Comparison of ENCODE assay signal across 3 fruit fly cellular contexts in genomic region chrX:7892539-7892899, dm6.
A peak's percentile ranks its signal among the peaks of the same experiment; 100 is the strongest.
TF ChIP-seq lines count a peak whose summit lies in the region.

No protein-coding gene starts in this region.

TF ChIP-seq in whole organism, embryonic, 481 proteins besides CTCF, POLR2A, EP300 and RAD21 (continued from another document and continues in another):
- TF ChIP-seq pho (GFP tag; optimal IDR thresholded peaks at IDR 0.05; lab: Kevin White, UChicago) (no peak), sens (GFP tag; lab: Kevin White, UChicago) (peak; percentile 81), CG4404 (GFP tag; IDR thresholded peaks at IDR 0.05; lab: Robert Waterston, UW) (peak; percentile 62), bsh (GFP tag; optimal IDR thresholded peaks at IDR 0.05; lab: Kevin White, UChicago) (peak; percentile 15 to 23), CG13775 (GFP tag; optimal IDR thresholded peaks at IDR 0.05; lab: Kevin White, UChicago) (peak; percentile 5), lilli (GFP tag; optimal IDR thresholded peaks at IDR 0.05; lab: Kevin White, UChicago) (peak; percentile 12), CG15696 (tag; optimal IDR thresholded peaks at IDR 0.05; lab: Kevin White, UChicago) (peak; percentile 77), lola (GFP tag; optimal IDR thresholded peaks at IDR 0.05; lab: Kevin White, UChicago) (peak in 1 of 3 experiments; percentile 47), CG9609 (GFP tag; optimal IDR thresholded peaks at IDR 0.05; lab: Kevin White, UChicago) (no peak), D19A (tag; optimal IDR thresholded peaks at IDR 0.05; lab: Kevin White, UChicago) (peak; percentile 56), CG18262 (tag; optimal IDR thresholded peaks at IDR 0.05; lab: Kevin White, UChicago) (peak; percentile 25), E2f2 (GFP tag; IDR thresholded peaks at IDR 0.05; lab: Robert Waterston, UW) (no peak), phol (tag; optimal IDR thresholded peaks at IDR 0.05; lab: Kevin White, UChicago) (peak; percentile 23), CG10979 (tag; optimal IDR thresholded peaks at IDR 0.05; lab: Kevin White, UChicago) (peak; percentile 48), CG12391 (tag; optimal IDR thresholded peaks at IDR 0.05; lab: Kevin White, UChicago) (peak; percentile 30), Bgb (GFP tag; IDR thresholded peaks at IDR 0.05; lab: Robert Waterston, UW; ENCODE audit: partially characterized antibody) (no peak), dmrt11E (tag; optimal IDR thresholded peaks at IDR 0.05; lab: Kevin White, UChicago) (peak; percentile 53), nmo (GFP tag; optimal IDR thresholded peaks at IDR 0.05; lab: Kevin White, UChicago) (peak; percentile 5), CG13424 (tag; optimal IDR thresholded peaks at IDR 0.05; lab: Kevin White, UChicago) (peak; percentile 5), CG7745 (tag; optimal IDR thresholded peaks at IDR 0.05; lab: Kevin White, UChicago) (no peak), CG11398 (GFP tag; optimal IDR thresholded peaks at IDR 0.05; lab: Kevin White, UChicago) (no peak), cwo (GFP tag; optimal IDR thresholded peaks at IDR 0.05; lab: Kevin White, UChicago) (no peak), CG6272 (GFP tag; IDR thresholded peaks at IDR 0.05; lab: Robert Waterston, UW) (no peak), CG9727 (GFP tag; optimal IDR thresholded peaks at IDR 0.05; lab: Kevin White, UChicago) (peak; percentile 25), salm (tag; optimal IDR thresholded peaks at IDR 0.05; lab: Kevin White, UChicago) (no peak), CG12219 (GFP tag; optimal IDR thresholded peaks at IDR 0.05; lab: Kevin White, UChicago) (no peak), Ets65A (GFP tag; lab: Kevin White, UChicago) (peak; percentile 10), dimm (GFP tag; IDR thresholded peaks at IDR 0.05; lab: Robert Waterston, UW) (no peak), insv (GFP tag; optimal IDR thresholded peaks at IDR 0.05; lab: Kevin White, UChicago) (peak in 1 of 2 experiments; percentile 26), CG11504 (tag; optimal IDR thresholded peaks at IDR 0.05; lab: Kevin White, UChicago) (peak; percentile 21), CG16815 (GFP tag; optimal IDR thresholded peaks at IDR 0.05; lab: Kevin White, UChicago) (peak; percentile 17), CG10267 (tag; optimal IDR thresholded peaks at IDR 0.05; lab: Kevin White, UChicago) (peak; percentile 10), CG17385 (GFP tag; optimal IDR thresholded peaks at IDR 0.05; lab: Kevin White, UChicago) (peak; percentile 8), YL-1 (GFP tag; optimal IDR thresholded peaks at IDR 0.05; lab: Kevin White, UChicago) (no peak), Drgx (GFP tag; IDR thresholded peaks at IDR 0.05; lab: Robert Waterston, UW) (0 out of 2 replicates have a peak, but pooled peaks have one; percentile 28), CG6765 (GFP tag; optimal IDR thresholded peaks at IDR 0.05; lab: Kevin White, UChicago) (no peak), gem (tag; optimal IDR thresholded peaks at IDR 0.05; lab: Kevin White, UChicago) (peak; percentile 59), CG7928 (GFP tag; optimal IDR thresholded peaks at IDR 0.05; lab: Kevin White, UChicago) (no peak), Med (GFP tag; lab: Kevin White, UChicago) (peak; percentile 37), CG14710 (tag; optimal IDR thresholded peaks at IDR 0.05; lab: Kevin White, UChicago) (peak; percentile 17), CG13296 (GFP tag; optimal IDR thresholded peaks at IDR 0.05; lab: Kevin White, UChicago) (no peak), ken (GFP tag; IDR thresholded peaks at IDR 0.05; lab: Robert Waterston, UW) (no peak), CG17361 (GFP tag; IDR thresholded peaks at IDR 0.05; lab: Robert Waterston, UW) (0 out of 3 replicates have a peak, but pooled peaks have one; percentile 29), Chrac-16 (GFP tag; optimal IDR thresholded peaks at IDR 0.05; lab: Kevin White, UChicago) (peak; percentile 4), CG30403 (GFP tag; optimal IDR thresholded peaks at IDR 0.05; lab: Kevin White, UChicago) (peak; percentile 18)

TF ChIP-seq in whole organism, prepupa, 60 proteins besides CTCF, POLR2A, EP300 and RAD21 (continued from another document):
- TF ChIP-seq CG11762 (GFP tag; optimal IDR thresholded peaks at IDR 0.05; lab: Kevin White, UChicago; ENCODE audit: insufficient read depth), result peak; percentile 46
- TF ChIP-seq CG6808 (GFP tag; optimal IDR thresholded peaks at IDR 0.05; lab: Kevin White, UChicago), result peak; percentile 44
- TF ChIP-seq spab (GFP tag; optimal IDR thresholded peaks at IDR 0.05; lab: Kevin White, UChicago), result peak; percentile 8
- peak; percentile 80 for TF ChIP-seq svp (GFP tag; lab: Kevin White, UChicago)
- peak; percentile 67 for TF ChIP-seq Sox14 (GFP tag; optimal IDR thresholded peaks at IDR 0.05; lab: Kevin White, UChicago)
- peak; percentile 43 for TF ChIP-seq CG3032 (tag; optimal IDR thresholded peaks at IDR 0.05; lab: Kevin White, UChicago)
- TF ChIP-seq Hr4 (GFP tag; optimal IDR thresholded peaks at IDR 0.05; lab: Kevin White, UChicago), result peak; percentile 37
- TF ChIP-seq Eip78C (GFP tag; lab: Kevin White, UChicago), result peak; percentile 90
- TF ChIP-seq salr (GFP tag; optimal IDR thresholded peaks at IDR 0.05; lab: Kevin White, UChicago), result peak in 1 of 2 experiments; percentile 42
- no peak for TF ChIP-seq Sox15 (GFP tag; optimal IDR thresholded peaks at IDR 0.05; lab: Kevin White, UChicago)
- TF ChIP-seq CG8632 (GFP tag; optimal IDR thresholded peaks at IDR 0.05; lab: Kevin White, UChicago), result peak; percentile 25
- peak; percentile 53 for TF ChIP-seq CG10631 (GFP tag; optimal IDR thresholded peaks at IDR 0.05; lab: Kevin White, UChicago)
- TF ChIP-seq dsx (GFP tag; optimal IDR thresholded peaks at IDR 0.05; lab: Kevin White, UChicago; ENCODE audit: poor library complexity, severe bottlenecking), result no peak
- peak; percentile 32 for TF ChIP-seq fd59A (GFP tag; optimal IDR thresholded peaks at IDR 0.05; lab: Kevin White, UChicago)
- peak; percentile 15 for TF ChIP-seq CG8319 (GFP tag; optimal IDR thresholded peaks at IDR 0.05; lab: Kevin White, UChicago)
- TF ChIP-seq CG11902 (GFP tag; optimal IDR thresholded peaks at IDR 0.05; lab: Kevin White, UChicago), result peak; percentile 10
- peak; percentile 28 for TF ChIP-seq dac (GFP tag; optimal IDR thresholded peaks at IDR 0.05; lab: Kevin White, UChicago)
- 0 out of 3 replicates have a peak, but pooled peaks have one; percentile 25 for TF ChIP-seq CG6163 (GFP tag; IDR thresholded peaks at IDR 0.05; lab: Robert Waterston, UW)
- TF ChIP-seq net (GFP tag; optimal IDR thresholded peaks at IDR 0.05; lab: Kevin White, UChicago), result peak; percentile 1
- TF ChIP-seq fd85E (GFP tag; optimal IDR thresholded peaks at IDR 0.05; lab: Kevin White, UChicago), result no peak
- no peak for TF ChIP-seq Blimp-1 (GFP tag; optimal IDR thresholded peaks at IDR 0.05; lab: Kevin White, UChicago)
- TF ChIP-seq Hr39 (GFP tag; optimal IDR thresholded peaks at IDR 0.05; lab: Kevin White, UChicago), result peak; percentile 65
- peak; percentile 48 for TF ChIP-seq CG6276 (GFP tag; optimal IDR thresholded peaks at IDR 0.05; lab: Kevin White, UChicago)
- TF ChIP-seq Smox (GFP tag; optimal IDR thresholded peaks at IDR 0.05; lab: Kevin White, UChicago), result peak; percentile 70
- TF ChIP-seq Eip93F (GFP tag; optimal IDR thresholded peaks at IDR 0.05; lab: Kevin White, UChicago), result no peak
- TF ChIP-seq achi (GFP tag; optimal IDR thresholded peaks at IDR 0.05; lab: Kevin White, UChicago), result peak; percentile 53
- TF ChIP-seq lz (GFP tag; optimal IDR thresholded peaks at IDR 0.05; lab: Kevin White, UChicago), result peak; percentile 67
- TF ChIP-seq topi (GFP tag; optimal IDR thresholded peaks at IDR 0.05; lab: Kevin White, UChicago), result peak; percentile 74
- TF ChIP-seq OdsH (GFP tag; optimal IDR thresholded peaks at IDR 0.05; lab: Kevin White, UChicago), result peak; percentile 63
- peak; percentile 44 for TF ChIP-seq Ets96B (tag; optimal IDR thresholded peaks at IDR 0.05; lab: Kevin White, UChicago)
- TF ChIP-seq pdm3 (GFP tag; optimal IDR thresholded peaks at IDR 0.05; lab: Kevin White, UChicago), result peak; percentile 67
- peak; percentile 62 for TF ChIP-seq CG31627 (GFP tag; optimal IDR thresholded peaks at IDR 0.05; lab: Kevin White, UChicago)
- TF ChIP-seq CG9139 (GFP tag; optimal IDR thresholded peaks at IDR 0.05; lab: Kevin White, UChicago), result no peak
- TF ChIP-seq esn (GFP tag; optimal IDR thresholded peaks at IDR 0.05; lab: Kevin White, UChicago), result peak; percentile 73
- peak; percentile 41 for TF ChIP-seq Sox102F (GFP tag; optimal IDR thresholded peaks at IDR 0.05; lab: Kevin White, UChicago)
- TF ChIP-seq CG6792 (GFP tag; optimal IDR thresholded peaks at IDR 0.05; lab: Kevin White, UChicago), result peak; percentile 48
- peak; percentile 65 for TF ChIP-seq acj6 (GFP tag; optimal IDR thresholded peaks at IDR 0.05; lab: Kevin White, UChicago)
- TF ChIP-seq CG4318 (GFP tag; optimal IDR thresholded peaks at IDR 0.05; lab: Kevin White, UChicago), result no peak
- TF ChIP-seq Lpt (GFP tag; optimal IDR thresholded peaks at IDR 0.05; lab: Kevin White, UChicago), result peak; percentile 27
- peak; percentile 71 for TF ChIP-seq CG32006 (GFP tag; optimal IDR thresholded peaks at IDR 0.05; lab: Kevin White, UChicago)

TF ChIP-seq in whole organism, wandering third instar larva, 38 proteins besides CTCF, POLR2A, EP300 and RAD21 (continued from another document):
- TF ChIP-seq dl (GFP tag; optimal IDR thresholded peaks at IDR 0.05; lab: Kevin White, UChicago; ENCODE audit: insufficient read depth in 1 of 2, partially characterized antibody in 2 of 2) (no peak), brk (GFP tag; optimal IDR thresholded peaks at IDR 0.05; lab: Kevin White, UChicago) (no peak), GATAd (GFP tag; optimal IDR thresholded peaks at IDR 0.05; lab: Kevin White, UChicago) (no peak), sage (GFP tag; optimal IDR thresholded peaks at IDR 0.05; lab: Kevin White, UChicago) (no peak), Rel (GFP tag; optimal IDR thresholded peaks at IDR 0.05; lab: Kevin White, UChicago) (no peak), Rel (tag; optimal IDR thresholded peaks at IDR 0.05; lab: Kevin White, UChicago) (no peak), Sp1 (GFP tag; optimal IDR thresholded peaks at IDR 0.05; lab: Kevin White, UChicago) (peak; percentile 62), Hr78 (GFP tag; optimal IDR thresholded peaks at IDR 0.05; lab: Kevin White, UChicago) (no peak), CG32264 (GFP tag; optimal IDR thresholded peaks at IDR 0.05; lab: Kevin White, UChicago) (no peak), Dfd (GFP tag; optimal IDR thresholded peaks at IDR 0.05; lab: Kevin White, UChicago) (no peak), Jra (GFP tag; optimal IDR thresholded peaks at IDR 0.05; lab: Kevin White, UChicago) (no peak), fru (GFP tag; optimal IDR thresholded peaks at IDR 0.05; lab: Kevin White, UChicago) (peak; percentile 68), Myc (optimal IDR thresholded peaks at IDR 0.05; lab: Kevin White, UChicago) (no peak), Abd-B (GFP tag; optimal IDR thresholded peaks at IDR 0.05; lab: Kevin White, UChicago) (no peak), usp (GFP tag; optimal IDR thresholded peaks at IDR 0.05; lab: Kevin White, UChicago) (no peak)
